Worm (Caenorhabditis elegans) whole organism, L2 larva: ENCODE data around the gene rabx-5.

Source experiments
- C34F6.9 ChIP-seq: fragments of 150-350 bp; optimal IDR thresholded peaks from 2 replicates; lab custom pipeline; 2014; ENCODE audit warnings: missing biosample characterization, missing genetic modification characterization
- F13H6.1 ChIP-seq: sonication (generic microtip); optimal IDR thresholded peaks from 2 replicates; lab custom pipeline; 2016; ENCODE audit warnings: missing genetic modification characterization, missing compliant biosample characterization
- R02D3.7 ChIP-seq: fragments of 150-350 bp; optimal IDR thresholded peaks from 2 replicates; lab custom pipeline; 2014; ENCODE audit warnings: missing biosample characterization, missing genetic modification characterization
- ZK546.5 ChIP-seq: sonication (generic microtip); optimal IDR thresholded peaks from 2 replicates; lab custom pipeline; 2017; ENCODE audit warnings: missing biosample characterization, missing genetic modification characterization
- alr-1 ChIP-seq: fragments of 150-350 bp; optimal IDR thresholded peaks from 2 replicates; lab custom pipeline; 2014; ENCODE audit warnings: missing biosample characterization, missing genetic modification characterization
- aly-2 ChIP-seq: fragments of 150-350 bp; optimal IDR thresholded peaks from 2 replicates; lab custom pipeline; 2014; ENCODE audit warnings: missing biosample characterization, missing genetic modification characterization
- ama-1 ChIP-seq: fragments of 150-350 bp; optimal IDR thresholded peaks from 2 replicates; lab custom pipeline; 2018; ENCODE audit warnings: inconsistent platforms
- blmp-1 ChIP-seq: sonication (generic microtip); optimal IDR thresholded peaks from 2 replicates; lab custom pipeline; 2017; ENCODE audit warnings: missing genetic modification characterization, mild to moderate bottlenecking, missing compliant biosample characterization, antibody characterized with exemption, moderate library complexity; ENCODE audit not compliant: insufficient read depth
- ceh-16 ChIP-seq: fragments of 150-350 bp; optimal IDR thresholded peaks from 2 replicates; lab custom pipeline; 2014; ENCODE audit warnings: missing biosample characterization, missing genetic modification characterization
- ceh-82 ChIP-seq: fragments of 150-350 bp; optimal IDR thresholded peaks from 2 replicates; lab custom pipeline; 2014; ENCODE audit warnings: missing biosample characterization, missing genetic modification characterization
- dmd-4 ChIP-seq: sonication (generic microtip); optimal IDR thresholded peaks from 2 replicates; lab custom pipeline; 2017; ENCODE audit warnings: missing biosample characterization, missing genetic modification characterization
- egl-27 ChIP-seq: sonication (generic microtip); optimal IDR thresholded peaks from 3 replicates; lab custom pipeline; 2017; ENCODE audit warnings: missing biosample characterization, missing genetic modification reagents, missing genetic modification characterization
- elt-1 ChIP-seq: fragments of 150-350 bp; optimal IDR thresholded peaks from 2 replicates; lab custom pipeline; 2014; ENCODE audit warnings: missing biosample characterization, missing genetic modification characterization
- elt-3 ChIP-seq: sonication (generic microtip); optimal IDR thresholded peaks from 2 replicates; lab custom pipeline; 2017; ENCODE audit warnings: missing biosample characterization, missing genetic modification characterization
- fos-1 ChIP-seq: fragments of 150-350 bp; optimal IDR thresholded peaks from 2 replicates; lab custom pipeline; 2014; ENCODE audit warnings: missing biosample characterization, missing genetic modification characterization
- gmeb-1 ChIP-seq: fragments of 150-350 bp; optimal IDR thresholded peaks from 2 replicates; lab custom pipeline; 2014; ENCODE audit warnings: missing biosample characterization, missing genetic modification characterization
- lin-13 ChIP-seq: fragments of 150-350 bp; optimal IDR thresholded peaks from 2 replicates; lab custom pipeline; 2014; ENCODE audit warnings: missing biosample characterization, missing genetic modification reagents, missing genetic modification characterization
- lin-39 ChIP-seq: fragments of 150-350 bp; optimal IDR thresholded peaks from 2 replicates; lab custom pipeline; 2014; ENCODE audit warnings: missing biosample characterization, missing genetic modification reagents, missing genetic modification characterization
- lsy-2 ChIP-seq, 2 experiments: fragments of 150-350 bp in 1 of 2; sonication (generic microtip) in 1 of 2; optimal IDR thresholded peaks; 2 replicates each; lab custom pipeline; 2014 to 2017; ENCODE audit warnings: missing biosample characterization in 2 of 2, missing genetic modification characterization in 2 of 2
- mab-5 ChIP-seq: fragments of 150-350 bp; optimal IDR thresholded peaks from 2 replicates; lab custom pipeline; 2014; ENCODE audit warnings: missing biosample characterization, missing genetic modification characterization
- nhr-11 ChIP-seq: fragments of 150-350 bp; optimal IDR thresholded peaks from 2 replicates; lab custom pipeline; 2014; ENCODE audit warnings: missing biosample characterization, missing genetic modification characterization
- nhr-12 ChIP-seq: fragments of 150-350 bp; optimal IDR thresholded peaks from 2 replicates; lab custom pipeline; 2014; ENCODE audit warnings: missing biosample characterization, missing genetic modification characterization
- nhr-129 ChIP-seq: fragments of 150-350 bp; optimal IDR thresholded peaks from 2 replicates; lab custom pipeline; 2014; ENCODE audit warnings: missing biosample characterization, missing genetic modification characterization
- nhr-21 ChIP-seq: fragments of 150-350 bp; optimal IDR thresholded peaks from 2 replicates; lab custom pipeline; 2014; ENCODE audit warnings: missing biosample characterization, missing genetic modification characterization
- nhr-237 ChIP-seq: fragments of 150-350 bp; optimal IDR thresholded peaks from 2 replicates; lab custom pipeline; 2014; ENCODE audit warnings: missing biosample characterization, missing genetic modification characterization
- nhr-25 ChIP-seq: fragments of 150-350 bp; sonication (generic microtip); optimal IDR thresholded peaks from 3 replicates; lab custom pipeline; 2014; ENCODE audit warnings: missing biosample characterization, missing genetic modification characterization
- nhr-6 ChIP-seq: fragments of 150-350 bp; optimal IDR thresholded peaks from 2 replicates; lab custom pipeline; 2014; ENCODE audit warnings: missing biosample characterization, missing genetic modification characterization
- peb-1 ChIP-seq: fragments of 150-350 bp; optimal IDR thresholded peaks from 2 replicates; lab custom pipeline; 2014; ENCODE audit warnings: missing biosample characterization, missing genetic modification characterization
- sem-4 ChIP-seq: fragments of 150-350 bp; optimal IDR thresholded peaks from 2 replicates; lab custom pipeline; 2014; ENCODE audit warnings: missing biosample characterization, missing genetic modification reagents, missing genetic modification characterization
- skn-1 ChIP-seq: sonication (generic microtip); optimal IDR thresholded peaks from 2 replicates; lab custom pipeline; 2017; ENCODE audit warnings: missing biosample characterization, missing genetic modification characterization
- sma-3 ChIP-seq: sonication (generic microtip); optimal IDR thresholded peaks from 2 replicates; lab custom pipeline; 2016; ENCODE audit warnings: missing genetic modification reagents, missing genetic modification characterization, missing compliant biosample characterization
- snpc-4 ChIP-seq: fragments of 150-350 bp; optimal IDR thresholded peaks from 2 replicates; lab custom pipeline; 2014; ENCODE audit warnings: missing biosample characterization, missing genetic modification characterization
- unc-39 ChIP-seq: fragments of 150-350 bp; optimal IDR thresholded peaks from 2 replicates; lab custom pipeline; 2014; ENCODE audit warnings: missing biosample characterization, missing genetic modification characterization
- unc-55 ChIP-seq: fragments of 150-350 bp; sonication (generic microtip); optimal IDR thresholded peaks from 3 replicates; lab custom pipeline; 2014; ENCODE audit warnings: missing biosample characterization, missing genetic modification reagents, missing genetic modification characterization
- unc-62 ChIP-seq: fragments of 150-350 bp; optimal IDR thresholded peaks from 2 replicates; lab custom pipeline; 2014; ENCODE audit warnings: missing biosample characterization, missing genetic modification reagents, missing genetic modification characterization
- zag-1 ChIP-seq: fragments of 150-350 bp; optimal IDR thresholded peaks from 2 replicates; lab custom pipeline; 2014; ENCODE audit warnings: missing biosample characterization, missing genetic modification characterization
- ztf-11 ChIP-seq: sonication (generic microtip); optimal IDR thresholded peaks from 2 replicates; lab custom pipeline; 2017; ENCODE audit warnings: missing biosample characterization, missing genetic modification characterization
- ztf-4 ChIP-seq: fragments of 150-350 bp; optimal IDR thresholded peaks from 2 replicates; lab custom pipeline; 2014; ENCODE audit warnings: missing biosample characterization, missing genetic modification characterization

The rabx-5 gene

DNA sequence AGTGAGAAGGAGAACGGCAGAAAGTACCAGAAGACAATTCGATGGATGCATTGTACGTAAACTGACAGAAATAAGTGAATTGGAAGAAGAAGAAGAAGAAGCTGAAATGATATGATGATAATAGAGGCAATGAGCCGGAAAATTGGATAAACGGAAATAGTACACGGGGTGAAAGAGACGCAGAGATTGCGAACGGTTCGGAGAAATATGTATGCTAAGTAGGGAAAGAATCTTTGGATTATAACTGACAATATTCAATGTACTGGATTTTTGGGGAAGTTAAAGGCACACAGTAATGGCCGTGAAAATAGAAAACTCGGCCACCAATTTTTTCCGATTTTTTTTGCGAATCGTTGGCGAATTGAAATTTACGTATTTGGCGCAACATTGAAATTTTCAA lies 29.8 kb upstream of the rabx-5 start, which contains the start of gene Y45F3A.4:
TSS of gene Y45F3A.4 (minus strand) at position 101 of the 400 bp plus-strand sequence.
- TF ChIP-seq C34F6.9 (tag; lab: Kevin White, UChicago) = no peak
- TF ChIP-seq zag-1 (tag; lab: Kevin White, UChicago) = no peak
- no peak for TF ChIP-seq sma-3 (GFP tag; lab: Kevin White, UChicago)
- no peak for TF ChIP-seq ama-1
- TF ChIP-seq nhr-6 (tag; lab: Kevin White, UChicago) = no peak
- no peak for TF ChIP-seq unc-55 (GFP tag; lab: Kevin White, UChicago)
- no peak for TF ChIP-seq elt-1 (tag; lab: Kevin White, UChicago)
- TF ChIP-seq gmeb-1 = no peak
- TF ChIP-seq blmp-1 (tag; lab: Kevin White, UChicago) = no peak
- TF ChIP-seq skn-1 (tag; lab: Kevin White, UChicago) = no peak
- no peak for TF ChIP-seq ceh-16
- TF ChIP-seq unc-39 (tag; lab: Kevin White, UChicago) = no peak
- no peak for TF ChIP-seq nhr-25 (tag; lab: Kevin White, UChicago)
- TF ChIP-seq lin-13 (GFP tag; lab: Kevin White, UChicago) = no peak
- TF ChIP-seq nhr-21 (tag; lab: Kevin White, UChicago) = no peak
- no peak for TF ChIP-seq alr-1 (tag; lab: Kevin White, UChicago)
- no peak for TF ChIP-seq nhr-12 (tag; lab: Kevin White, UChicago)
- TF ChIP-seq, all 48 proteins: peak for 0

DNA sequence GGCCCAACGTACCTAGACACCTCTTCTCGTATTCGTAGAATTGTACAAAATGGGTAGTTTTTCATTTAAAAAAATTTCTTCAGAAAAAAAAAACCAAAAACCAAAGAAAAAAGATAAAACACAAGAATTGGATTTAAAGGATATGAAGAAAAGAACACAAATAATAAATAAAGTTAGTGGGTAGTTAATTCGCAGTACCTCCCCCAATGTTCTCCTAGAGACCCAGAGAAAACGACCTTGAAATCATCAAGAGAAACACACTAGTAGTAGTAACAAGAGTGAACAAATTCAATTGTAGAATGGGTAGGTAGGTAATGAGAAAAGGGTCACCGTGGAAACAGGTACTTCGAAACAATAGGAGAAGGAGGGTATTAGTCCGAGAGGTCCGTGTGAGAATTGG lies 27.4 kb upstream of the rabx-5 start:
- peak in 1 of 2 experiments; percentile 23 for TF ChIP-seq lsy-2 (tag; optimal IDR thresholded peaks at IDR 0.05; lab: Kevin White, UChicago)
- TF ChIP-seq nhr-6 (tag; lab: Kevin White, UChicago) = no peak

DNA sequence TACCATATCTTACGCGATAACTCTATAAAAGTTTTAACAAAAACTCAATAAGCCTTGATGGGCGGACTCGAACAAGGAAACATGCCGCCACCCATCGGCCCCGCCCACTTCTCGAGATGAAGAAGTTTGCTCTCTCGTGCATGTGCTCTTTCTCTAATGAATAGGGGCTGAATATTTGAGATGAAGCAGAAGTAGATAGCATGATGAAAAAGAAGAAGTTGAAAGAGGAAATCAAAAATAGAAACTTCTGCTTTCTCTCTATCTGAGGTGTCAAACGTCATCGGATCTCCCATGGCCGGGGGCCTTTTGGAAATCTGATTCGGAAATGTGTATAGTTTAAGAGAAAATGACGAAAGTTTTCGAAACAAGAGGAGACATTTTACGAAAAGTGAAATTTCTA lies 26.3 kb upstream of the rabx-5 start:
- peak in 1 of 2 experiments; percentile 8 for TF ChIP-seq lsy-2 (tag; optimal IDR thresholded peaks at IDR 0.05; lab: Kevin White, UChicago)
- TF ChIP-seq ZK546.5 (tag; lab: Kevin White, UChicago) = no peak

DNA sequence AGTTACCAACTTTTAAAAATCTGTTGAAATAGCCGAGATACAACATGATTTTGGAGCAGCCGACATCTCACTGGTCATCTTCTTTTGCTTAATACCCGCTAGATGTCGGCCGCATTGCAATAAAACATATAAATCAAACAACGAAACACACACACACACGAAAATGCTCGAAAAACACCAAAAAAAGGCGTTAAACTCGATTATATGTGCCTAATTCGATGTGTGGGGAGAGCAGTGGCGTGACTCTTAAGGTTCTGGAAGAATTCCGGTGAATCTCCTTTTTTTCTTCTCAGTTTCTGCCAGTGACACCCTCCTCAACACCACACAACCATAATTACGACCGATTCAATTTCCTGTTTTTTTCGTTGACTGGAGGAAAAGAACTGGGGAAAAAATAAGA lies 24.9 kb upstream of the rabx-5 start:
- TF ChIP-seq snpc-4 (tag; lab: Kevin White, UChicago) (peak; percentile 1), ztf-11 (no peak), nhr-12 (tag; lab: Kevin White, UChicago) (no peak), ceh-16 (no peak), fos-1 (tag; lab: Kevin White, UChicago) (no peak)
- TF ChIP-seq, all 48 proteins: peak for 1

DNA sequence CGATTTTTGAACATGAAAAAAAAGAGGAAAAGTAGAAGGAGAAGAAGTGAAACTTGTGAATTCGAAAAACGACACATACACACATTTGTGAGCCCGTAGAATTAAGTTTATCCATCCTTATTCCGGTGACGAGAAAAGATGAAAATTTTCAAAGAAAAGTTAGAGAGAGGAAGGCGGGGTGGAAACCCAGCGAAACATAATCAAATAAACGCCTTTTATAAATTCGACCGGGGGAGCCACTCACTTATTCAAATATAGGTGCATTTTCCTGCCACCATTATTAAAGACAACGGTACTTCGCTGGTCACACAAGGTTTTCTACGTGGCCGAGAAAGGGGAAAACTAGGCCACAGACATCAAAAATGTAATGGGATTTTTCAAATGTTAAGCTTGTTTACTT lies 21.7 kb upstream of the rabx-5 start:
- TF ChIP-seq aly-2 = no peak
- TF ChIP-seq fos-1 (tag; lab: Kevin White, UChicago) = no peak
- TF ChIP-seq nhr-129 = no peak
- TF ChIP-seq nhr-11 (tag; lab: Kevin White, UChicago) = no peak
- no peak for TF ChIP-seq zag-1 (tag; lab: Kevin White, UChicago)
- TF ChIP-seq nhr-21 (tag; lab: Kevin White, UChicago) = no peak
- no peak for TF ChIP-seq unc-55 (GFP tag; lab: Kevin White, UChicago)
- no peak for TF ChIP-seq peb-1
- TF ChIP-seq ceh-82 (tag; lab: Kevin White, UChicago) = no peak
- TF ChIP-seq ztf-4 (tag; lab: Kevin White, UChicago) = no peak
- no peak for TF ChIP-seq F13H6.1 (tag; lab: Kevin White, UChicago)
- TF ChIP-seq R02D3.7 (tag; lab: Kevin White, UChicago) = no peak
- TF ChIP-seq blmp-1 (tag; lab: Kevin White, UChicago) = no peak
- TF ChIP-seq ceh-16 = no peak
- TF ChIP-seq nhr-25 (tag; lab: Kevin White, UChicago) = no peak
- TF ChIP-seq egl-27 (tag; lab: Kevin White, UChicago) = no peak
- no peak for TF ChIP-seq ZK546.5 (tag; lab: Kevin White, UChicago)
- no peak for TF ChIP-seq unc-62 (GFP tag; lab: Kevin White, UChicago)
- no peak for TF ChIP-seq C34F6.9 (tag; lab: Kevin White, UChicago)
- no peak for TF ChIP-seq mab-5 (tag; lab: Kevin White, UChicago)

DNA sequence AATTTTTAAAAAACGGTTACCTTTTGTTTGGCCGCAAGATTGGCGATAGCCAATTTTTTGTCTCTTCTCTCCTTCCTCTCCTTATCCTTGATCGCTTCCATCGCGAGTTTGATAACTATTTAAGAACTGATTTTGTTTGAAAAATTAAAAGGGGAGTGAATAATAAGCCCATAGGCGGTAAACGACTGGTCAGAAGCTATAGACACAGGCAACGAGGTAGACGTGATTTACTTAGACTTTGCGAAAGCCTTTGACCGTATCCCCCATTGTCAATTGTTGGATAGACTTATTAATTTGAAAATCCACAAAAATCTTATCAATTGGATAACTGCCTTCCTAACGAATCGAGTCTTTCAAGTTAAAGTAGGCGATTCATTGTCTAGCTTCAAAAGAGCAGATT lies 18.9 kb upstream of the rabx-5 start, which contains the start of gene Y45F3A.5:
TSS of gene Y45F3A.5 (minus strand) at position 101 of the 400 bp plus-strand sequence.
- no peak for TF ChIP-seq nhr-129
- no peak for TF ChIP-seq lin-39 (tag; lab: Kevin White, UChicago)
- no peak for TF ChIP-seq ama-1
- TF ChIP-seq nhr-25 (tag; lab: Kevin White, UChicago) = no peak
- no peak for TF ChIP-seq ZK546.5 (tag; lab: Kevin White, UChicago)
- TF ChIP-seq elt-3 (tag; lab: Kevin White, UChicago) = no peak
- TF ChIP-seq nhr-237 (tag; lab: Kevin White, UChicago) = no peak
- TF ChIP-seq ztf-4 (tag; lab: Kevin White, UChicago) = no peak
- TF ChIP-seq sem-4 (tag; lab: Kevin White, UChicago) = no peak
- no peak for TF ChIP-seq unc-55 (GFP tag; lab: Kevin White, UChicago)
- TF ChIP-seq egl-27 (tag; lab: Kevin White, UChicago) = no peak
- TF ChIP-seq dmd-4 (tag; lab: Kevin White, UChicago) = no peak
- TF ChIP-seq lsy-2 (tag; optimal IDR thresholded peaks at IDR 0.05; lab: Kevin White, UChicago) = no peak
- no peak for TF ChIP-seq skn-1 (tag; lab: Kevin White, UChicago)
- TF ChIP-seq peb-1 = no peak
- no peak for TF ChIP-seq nhr-12 (tag; lab: Kevin White, UChicago)
